Fruit fly (Drosophila melanogaster): ENCODE measurements around the gene CG7872.

Gene CG7872

DNA sequence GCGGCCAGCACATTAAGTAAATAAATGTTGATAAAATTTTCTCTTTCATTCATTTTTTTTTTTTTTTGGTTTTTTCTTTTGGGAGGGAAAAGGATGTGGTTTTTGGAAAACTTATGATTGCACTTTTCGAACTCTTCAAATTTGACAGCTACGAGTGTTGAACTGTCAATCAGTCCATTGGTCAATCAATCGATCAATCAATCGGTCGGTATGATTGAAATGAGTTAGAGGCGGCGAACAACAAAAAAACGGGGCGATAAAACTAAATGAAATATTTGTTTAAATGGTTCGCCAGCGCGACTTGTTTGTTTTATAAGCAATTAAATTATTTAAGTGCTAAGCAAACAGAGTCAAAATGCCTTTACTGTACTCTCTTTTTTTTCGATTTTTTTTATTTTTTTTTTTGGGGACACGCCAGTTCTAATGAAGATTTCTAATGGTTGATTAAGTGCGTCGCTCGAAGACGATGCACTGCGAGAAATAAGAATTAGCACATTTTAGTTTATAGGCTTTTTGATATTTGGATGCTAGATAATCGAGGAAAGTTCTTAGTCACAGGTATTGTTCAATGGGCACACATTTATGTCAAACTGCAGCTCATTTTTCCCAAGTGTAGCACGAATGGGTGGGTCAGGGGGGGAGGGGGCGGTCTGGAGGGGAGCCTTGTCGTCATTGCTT lies 41.1 kb downstream of the CG7872 start (continued):
- TF ChIP-seq CG9437 (GFP tag; optimal IDR thresholded peaks at IDR 0.05) (peak; percentile 56), psq (GFP tag; optimal IDR thresholded peaks at IDR 0.05) (peak; percentile 42), lab (GFP tag; optimal IDR thresholded peaks at IDR 0.05) (peak; percentile 83), exex (tag; optimal IDR thresholded peaks at IDR 0.05) (peak; percentile 44), cad (GFP tag; optimal IDR thresholded peaks at IDR 0.05) (no peak), sisA (GFP tag; IDR thresholded peaks at IDR 0.05) (peak; percentile 87), CG9876 (GFP tag; optimal IDR thresholded peaks at IDR 0.05) (peak; percentile 73), CG11723 (GFP tag; optimal IDR thresholded peaks at IDR 0.05) (peak; percentile 72), MBD-R2 (GFP tag; IDR thresholded peaks at IDR 0.05) (peak; percentile 40; the same call in 1 of the 2 replicates), mam (GFP tag; optimal IDR thresholded peaks at IDR 0.05) (peak; percentile 76), ham (GFP tag; IDR thresholded peaks at IDR 0.05) (0 out of 2 replicates have a peak, but pooled peaks have one; percentile 24), CG11093 (GFP tag; IDR thresholded peaks at IDR 0.05) (peak; percentile 76; the same call in 2 of the 3 replicates), ac (GFP tag; optimal IDR thresholded peaks at IDR 0.05) (no peak), emc (GFP tag; optimal IDR thresholded peaks at IDR 0.05) (peak; percentile 45), Nf-YB (GFP tag; optimal IDR thresholded peaks at IDR 0.05) (peak; percentile 62), chinmo (GFP tag; IDR thresholded peaks at IDR 0.05; ENCODE audit: partially characterized antibody) (no peak), CG30020 (tag; optimal IDR thresholded peaks at IDR 0.05) (peak; percentile 32), CG3847 (GFP tag; IDR thresholded peaks at IDR 0.05) (peak; percentile 71), Stat92E (GFP tag; optimal IDR thresholded peaks at IDR 0.05) (peak in 1 of 3 experiments; percentile 4), CG4617 (GFP tag; optimal IDR thresholded peaks at IDR 0.05; ENCODE audit: borderline replicate concordance) (peak; percentile 53), unpg (GFP tag; optimal IDR thresholded peaks at IDR 0.05) (peak; percentile 86), CG3407 (GFP tag; optimal IDR thresholded peaks at IDR 0.05) (peak; percentile 62), CG12659 (GFP tag; optimal IDR thresholded peaks at IDR 0.05) (peak; percentile 74), CG4424 (GFP tag; optimal IDR thresholded peaks at IDR 0.05) (peak; percentile 85), CG13296 (GFP tag; optimal IDR thresholded peaks at IDR 0.05) (peak; percentile 58), CG17186 (GFP tag; optimal IDR thresholded peaks at IDR 0.05) (peak; percentile 31), Pdp1 (GFP tag; optimal IDR thresholded peaks at IDR 0.05) (peak; percentile 61 to 67), Six4 (GFP tag; optimal IDR thresholded peaks at IDR 0.05) (peak; percentile 87), Nf-YA (GFP tag; IDR thresholded peaks at IDR 0.05) (peak; percentile 54), eve (GFP tag; optimal IDR thresholded peaks at IDR 0.05) (peak in 1 of 2 experiments; percentile 57), TFAM (GFP tag; optimal IDR thresholded peaks at IDR 0.05) (peak; percentile 52), odd (GFP tag; optimal IDR thresholded peaks at IDR 0.05) (peak; percentile 56), Meics (GFP tag; optimal IDR thresholded peaks at IDR 0.05) (peak; percentile 79), Kr (GFP tag; optimal IDR thresholded peaks at IDR 0.05) (no peak), hb (GFP tag; IDR thresholded peaks at IDR 0.05; ENCODE audit: partially characterized antibody) (no peak), CG31224 (GFP tag; IDR thresholded peaks at IDR 0.05) (peak; percentile 56), fd102C (GFP tag; optimal IDR thresholded peaks at IDR 0.05) (no peak), CG4360 (GFP tag; IDR thresholded peaks at IDR 0.05) (0 out of 2 replicates have a peak, but pooled peaks have one; percentile 15), gt (GFP tag; IDR thresholded peaks at IDR 0.05) (peak; percentile 56; the same call in 1 of the 2 replicates), CG3163 (GFP tag; optimal IDR thresholded peaks at IDR 0.05) (peak; percentile 37), Atf3 (GFP tag; optimal IDR thresholded peaks at IDR 0.05) (peak; percentile 54), CG6689 (GFP tag; IDR thresholded peaks at IDR 0.05) (peak; percentile 84), grn (GFP tag; optimal IDR thresholded peaks at IDR 0.05) (peak; percentile 88), ash1 (GFP tag; optimal IDR thresholded peaks at IDR 0.05) (no peak), CG15601 (tag; optimal IDR thresholded peaks at IDR 0.05) (peak; percentile 72), CG4404 (GFP tag; IDR thresholded peaks at IDR 0.05) (peak; percentile 52), maf-S (GFP tag; optimal IDR thresholded peaks at IDR 0.05) (peak; percentile 73), CG12219 (GFP tag; optimal IDR thresholded peaks at IDR 0.05) (peak; percentile 78), Max (GFP tag; optimal IDR thresholded peaks at IDR 0.05) (no peak)

All from whole organism, embryonic.